Worm (Caenorhabditis elegans) whole organism, late embryonic: ENCODE data around the gene lis-1.

ENCODE experiments used
- npax-4 ChIP-seq: sonication (generic microtip); optimal IDR thresholded peaks from 2 replicates; lab custom pipeline; 2016; ENCODE audit warnings: missing genetic modification characterization, missing compliant biosample characterization
- odd-2 ChIP-seq: sonication (generic microtip); optimal IDR thresholded peaks from 2 replicates; lab custom pipeline; 2017; ENCODE audit warnings: antibody characterized with exemption, mild to moderate bottlenecking, missing genetic modification characterization, missing compliant biosample characterization

DNA sequence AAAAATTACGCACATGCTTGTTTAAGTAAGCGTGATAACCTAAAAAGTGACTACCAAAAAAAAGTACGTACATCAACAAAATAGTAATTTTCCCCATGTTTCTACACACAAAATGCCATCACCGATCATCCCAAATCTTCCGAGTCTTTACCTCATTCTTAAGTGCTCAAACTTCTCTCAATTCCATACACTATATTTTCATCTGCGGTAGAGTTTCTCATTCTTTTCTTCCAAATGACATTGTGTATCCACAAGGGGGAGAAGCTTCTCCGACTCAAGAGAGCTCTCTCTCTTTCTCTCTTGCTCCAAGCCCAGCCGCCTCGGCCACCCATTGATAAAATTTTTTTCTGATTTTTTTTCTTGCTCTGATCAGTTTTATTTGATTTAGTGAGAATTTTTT, 33.0 kb upstream of the lis-1 start, which contains the start of gene myo-6:
- no peak for TF ChIP-seq odd-2 (tag; lab: Kevin White, UChicago)
- no peak for TF ChIP-seq npax-4 (tag; lab: Kevin White, UChicago)
